Worm (Caenorhabditis elegans): ENCODE data around the gene K08D8.12.

K08D8.12 gene

DNA sequence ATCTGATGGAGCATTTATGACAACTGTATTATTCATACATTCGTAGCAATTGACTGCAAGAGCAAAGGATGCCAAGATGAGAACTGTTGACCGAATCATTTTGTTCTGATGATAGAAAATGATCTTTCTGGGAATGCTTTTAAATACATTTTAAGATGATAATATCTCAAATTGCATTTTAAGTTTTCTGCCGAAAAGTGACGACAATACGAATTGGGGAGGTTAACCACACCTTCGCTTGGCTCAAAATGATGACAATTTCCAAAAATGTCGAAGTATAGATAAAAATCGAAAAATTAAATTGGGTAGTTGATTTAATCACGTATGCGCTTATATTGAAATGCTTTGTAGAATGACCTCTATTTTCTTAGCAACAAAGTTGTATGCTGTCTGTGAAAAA lies 48.0 kb downstream of the K08D8.12 start, which contains the start of gene dod-24:
Gene dod-24 (minus strand): TSS at position 101 of the 400 bp plus-strand sequence.
- TF ChIP-seq klf-2 (GFP tag; conservative IDR thresholded peaks at IDR 0.05) (no peak), med-1 (GFP tag; optimal IDR thresholded peaks at IDR 0.05; ENCODE audit: insufficient read depth) (no peak), ztf-23 (GFP tag; IDR thresholded peaks at IDR 0.05) (no peak), T22C8.4 (GFP tag; IDR thresholded peaks at IDR 0.05) (no peak), ref-1 (GFP tag; conservative IDR thresholded peaks at IDR 0.05) (no peak), tab-1 (GFP tag; IDR thresholded peaks at IDR 0.05) (no peak), flt-1 (GFP tag; IDR thresholded peaks at IDR 0.05) (no peak), cog-1 (tag; optimal IDR thresholded peaks at IDR 0.05) (no peak), ztf-29 (GFP tag; IDR thresholded peaks at IDR 0.05) (no peak)

DNA sequence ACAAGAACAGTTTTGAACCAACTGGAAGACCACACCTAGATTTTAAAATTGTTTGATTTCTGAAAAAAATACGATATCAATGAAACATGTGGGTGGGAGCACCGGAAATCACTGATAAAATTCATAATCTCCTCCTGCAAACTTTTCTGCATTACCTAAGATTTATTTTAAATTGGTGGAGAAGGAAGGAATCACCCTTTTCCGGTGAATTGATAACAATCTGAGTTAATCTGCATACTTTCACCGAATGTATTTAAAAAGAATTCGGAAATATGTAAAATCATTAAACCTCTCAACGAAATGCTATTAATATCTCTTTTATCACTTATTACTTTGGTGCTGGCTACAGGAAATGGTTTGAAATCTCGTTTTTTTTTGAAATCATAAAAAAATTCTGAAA lies 49.4 kb downstream of the K08D8.12 start, which contains the start of gene dct-19:
Gene dct-19 (plus strand): TSS at position 301 of the 400 bp plus-strand sequence.
- TF ChIP-seq flt-1 (GFP tag; IDR thresholded peaks at IDR 0.05) (no peak), ref-1 (GFP tag; conservative IDR thresholded peaks at IDR 0.05) (no peak), cog-1 (tag; optimal IDR thresholded peaks at IDR 0.05) (no peak), klf-2 (GFP tag; conservative IDR thresholded peaks at IDR 0.05) (no peak)

Measured in whole organism, midembryonic.